Worm (Caenorhabditis elegans): ENCODE data around the gene jmjd-4.

jmjd-4 gene

ce11 chrIII:10347049-10347448, 13.2 kb upstream of the jmjd-4 start, which contains the start of gene tbx-8:
Gene tbx-8, plus strand, starts transcription at chrIII:10347349.
- no peak for TF ChIP-seq nfya-2 (GFP tag; IDR thresholded peaks at IDR 0.05)
- TF ChIP-seq zfh-2 (GFP tag; conservative IDR thresholded peaks at IDR 0.05), result peak; percentile 46; the same call in 1 of the 2 replicates

- TF ChIP-seq unc-62 (GFP tag; optimal IDR thresholded peaks at IDR 0.05), result peak; percentile 56
- no peak for TF ChIP-seq F57C9.4 (tag; optimal IDR thresholded peaks at IDR 0.05)
Observed at ce11 chrIII:10344762-10345161, 10.9 kb upstream of the jmjd-4 start.

ce11 chrIII:10341758-10342157, 7.9 kb upstream of the jmjd-4 start, which contains the start of gene tbx-9:
Gene tbx-9, minus strand, starts transcription at chrIII:10341858.
- TF ChIP-seq F33H1.4 (GFP tag; IDR thresholded peaks at IDR 0.05) (no peak), efl-1 (GFP tag; optimal IDR thresholded peaks at IDR 0.05) (no peak), ets-4 (GFP tag; optimal IDR thresholded peaks at IDR 0.05) (no peak), ztf-18 (tag; optimal IDR thresholded peaks at IDR 0.05) (no peak), tbx-9 (tag; optimal IDR thresholded peaks at IDR 0.05; ENCODE audit: borderline replicate concordance) (no peak), egl-18 (GFP tag; IDR thresholded peaks at IDR 0.05) (no peak), B0336.3 (GFP tag; IDR thresholded peaks at IDR 0.05) (no peak), repo-1 (tag; optimal IDR thresholded peaks at IDR 0.05) (no peak), nhr-90 (tag; optimal IDR thresholded peaks at IDR 0.05) (no peak), attf-3 (GFP tag; conservative IDR thresholded peaks at IDR 0.05) (no peak), F37B4.10 (GFP tag; IDR thresholded peaks at IDR 0.05) (no peak), Y79H2A.3 (GFP tag; conservative IDR thresholded peaks at IDR 0.05) (no peak), ztf-3 (GFP tag; optimal IDR thresholded peaks at IDR 0.05) (no peak), dox-1 (GFP tag; IDR thresholded peaks at IDR 0.05) (no peak), let-526 (GFP tag; IDR thresholded peaks at IDR 0.05) (no peak), F22D6.2 (tag; optimal IDR thresholded peaks at IDR 0.05) (no peak), C06A6.2 (GFP tag; conservative IDR thresholded peaks at IDR 0.05) (no peak), F49E8.2 (tag; optimal IDR thresholded peaks at IDR 0.05; ENCODE audit: insufficient read depth) (no peak), chd-7 (tag; optimal IDR thresholded peaks at IDR 0.05) (no peak)

ce11 chrIII:10339949-10340348, 6.1 kb upstream of the jmjd-4 start:
- no peak for TF ChIP-seq F55B11.4 (tag; optimal IDR thresholded peaks at IDR 0.05; ENCODE audit: borderline replicate concordance, insufficient read depth)
- TF ChIP-seq repo-1 (tag; optimal IDR thresholded peaks at IDR 0.05), result peak; percentile 21
- TF ChIP-seq lsy-27 (tag; optimal IDR thresholded peaks at IDR 0.05; ENCODE audit: borderline replicate concordance, insufficient read depth), result no peak
- TF ChIP-seq nfyb-1 (GFP tag; IDR thresholded peaks at IDR 0.05), result no peak
- TF ChIP-seq ztf-18 (tag; optimal IDR thresholded peaks at IDR 0.05), result no peak
- no peak for TF ChIP-seq lin-40 (tag; optimal IDR thresholded peaks at IDR 0.05)
- no peak for TF ChIP-seq madf-3 (GFP tag; IDR thresholded peaks at IDR 0.05)
- TF ChIP-seq athp-1 (tag; optimal IDR thresholded peaks at IDR 0.05), result no peak
- TF ChIP-seq cebp-2 (GFP tag; IDR thresholded peaks at IDR 0.05), result 0 out of 2 replicates have a peak, but pooled peaks have one; percentile 19
- peak; percentile 12 for TF ChIP-seq tbx-9 (tag; optimal IDR thresholded peaks at IDR 0.05; ENCODE audit: borderline replicate concordance)
- no peak for TF ChIP-seq F57C9.4 (tag; optimal IDR thresholded peaks at IDR 0.05)
- TF ChIP-seq F22D6.2 (tag; optimal IDR thresholded peaks at IDR 0.05), result no peak
- no peak for TF ChIP-seq F10E7.11 (tag; optimal IDR thresholded peaks at IDR 0.05)
